Fruit fly (Drosophila melanogaster): ENCODE results near the gene Task6.

Gene Task6

DNA sequence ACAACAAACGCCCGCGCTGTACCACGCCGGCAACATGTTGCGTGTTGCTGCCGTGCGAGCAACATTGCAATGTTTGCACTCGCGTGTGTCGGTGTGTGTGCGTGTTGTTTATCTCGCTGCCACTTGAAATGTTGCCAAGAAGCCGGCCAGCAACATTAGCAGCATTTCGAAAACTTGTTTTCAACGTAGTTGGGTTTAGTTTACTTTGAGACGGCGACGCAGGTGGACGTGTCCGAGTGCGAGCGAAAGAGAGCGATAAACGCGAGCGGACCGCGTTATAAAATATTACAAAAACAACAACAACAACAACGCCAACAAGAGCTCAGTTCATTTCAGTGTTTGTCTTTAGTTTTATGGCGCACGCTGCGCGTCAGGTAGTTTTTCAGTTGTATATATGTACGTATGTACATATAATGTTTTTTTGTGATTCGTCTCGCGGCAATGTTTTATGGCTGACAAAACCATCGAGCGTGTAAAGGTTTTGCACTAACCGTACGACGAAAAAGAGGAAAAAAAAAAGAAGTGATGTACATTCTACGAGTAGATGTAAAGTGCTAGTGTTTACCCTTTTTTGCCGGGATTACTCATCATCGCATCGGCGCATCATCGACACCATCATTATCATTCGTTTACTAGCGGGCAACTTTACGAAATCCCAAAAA is 40.8 kb upstream of the Task6 start, which contains the start of gene kmr (continued):
- TF ChIP-seq lov (optimal IDR thresholded peaks at IDR 0.05) = no peak
- TF ChIP-seq lov (GFP tag; IDR thresholded peaks at IDR 0.05) = peak; percentile 57; the same call in 1 of the 3 replicates
- TF ChIP-seq CG8944 (GFP tag; optimal IDR thresholded peaks at IDR 0.05) = no peak
- TF ChIP-seq Xbp1 (GFP tag; optimal IDR thresholded peaks at IDR 0.05) = no peak
- TF ChIP-seq trem (tag; optimal IDR thresholded peaks at IDR 0.05) = peak; percentile 21
- no peak for TF ChIP-seq CG7928 (GFP tag; optimal IDR thresholded peaks at IDR 0.05)
- TF ChIP-seq ham (GFP tag; IDR thresholded peaks at IDR 0.05) = no peak
- no peak for TF ChIP-seq CG16815 (GFP tag; optimal IDR thresholded peaks at IDR 0.05)
- TF ChIP-seq Sry-β (GFP tag; optimal IDR thresholded peaks at IDR 0.05) = no peak
- TF ChIP-seq CG10366 (GFP tag; IDR thresholded peaks at IDR 0.05) = no peak
- no peak for TF ChIP-seq gcm (GFP tag; optimal IDR thresholded peaks at IDR 0.05)
- no peak for TF ChIP-seq btn (GFP tag; optimal IDR thresholded peaks at IDR 0.05)
- no peak for TF ChIP-seq CG13123 (GFP tag; optimal IDR thresholded peaks at IDR 0.05)
- peak; percentile 47 for TF ChIP-seq HmgZ (tag; optimal IDR thresholded peaks at IDR 0.05)
- TF ChIP-seq chinmo (GFP tag; IDR thresholded peaks at IDR 0.05; ENCODE audit: partially characterized antibody) = peak; percentile 98
- no peak for TF ChIP-seq CG8388 (GFP tag; optimal IDR thresholded peaks at IDR 0.05)
- no peak for TF ChIP-seq ewg (GFP tag; optimal IDR thresholded peaks at IDR 0.05)
- TF ChIP-seq sens-2 (GFP tag; IDR thresholded peaks at IDR 0.05) = no peak
- TF ChIP-seq ftz-f1 (GFP tag; optimal IDR thresholded peaks at IDR 0.05) = peak; percentile 29
- TF ChIP-seq Fer2 (tag; optimal IDR thresholded peaks at IDR 0.05) = no peak
- peak; percentile 24 for TF ChIP-seq run (tag; optimal IDR thresholded peaks at IDR 0.05)
- no peak for TF ChIP-seq Neu2 (GFP tag; optimal IDR thresholded peaks at IDR 0.05; ENCODE audit: borderline replicate concordance)
- TF ChIP-seq rib (GFP tag; IDR thresholded peaks at IDR 0.05) = no peak
- peak; percentile 33; the same call in 2 of the 3 replicates for TF ChIP-seq CG11695 (GFP tag; IDR thresholded peaks at IDR 0.05)
- TF ChIP-seq insv (GFP tag; optimal IDR thresholded peaks at IDR 0.05) = no peak
- TF ChIP-seq HHEX (GFP tag; optimal IDR thresholded peaks at IDR 0.05) = peak; percentile 62
- no peak for TF ChIP-seq slp2 (GFP tag; optimal IDR thresholded peaks at IDR 0.05)
- peak; percentile 39 for TF ChIP-seq dmrt99B (tag; optimal IDR thresholded peaks at IDR 0.05)
- TF ChIP-seq Optix (GFP tag; IDR thresholded peaks at IDR 0.05) = no peak
- TF ChIP-seq CrebB (tag; optimal IDR thresholded peaks at IDR 0.05) = peak; percentile 62
- no peak for TF ChIP-seq fu2 (GFP tag; optimal IDR thresholded peaks at IDR 0.05)
- no peak for TF ChIP-seq HLH54F (GFP tag; optimal IDR thresholded peaks at IDR 0.05)
- no peak for TF ChIP-seq CG16779 (GFP tag; IDR thresholded peaks at IDR 0.05)
- TF ChIP-seq CG1832 (GFP tag; optimal IDR thresholded peaks at IDR 0.05) = no peak
- TF ChIP-seq Dll (GFP tag; IDR thresholded peaks at IDR 0.05; ENCODE audit: partially characterized antibody) = 0 out of 4 replicates have a peak, but pooled peaks have one; percentile 16
- no peak for TF ChIP-seq toy (GFP tag; IDR thresholded peaks at IDR 0.05)
- TF ChIP-seq bowl (GFP tag; IDR thresholded peaks at IDR 0.05) = peak; percentile 55; the same call in 1 of the 2 replicates
- TF ChIP-seq da (GFP tag; optimal IDR thresholded peaks at IDR 0.05) = no peak
- peak; percentile 38 for TF ChIP-seq NC2β (GFP tag; optimal IDR thresholded peaks at IDR 0.05)
- peak; percentile 33 for TF ChIP-seq NfI (GFP tag; optimal IDR thresholded peaks at IDR 0.05)
- TF ChIP-seq stc (GFP tag; IDR thresholded peaks at IDR 0.05) = peak; percentile 60; the same call in 1 of the 2 replicates
- TF ChIP-seq CG15073 (GFP tag; optimal IDR thresholded peaks at IDR 0.05) = no peak
- no peak for TF ChIP-seq CG3847 (GFP tag; IDR thresholded peaks at IDR 0.05)
- no peak for TF ChIP-seq CG11456 (GFP tag; IDR thresholded peaks at IDR 0.05)
- TF ChIP-seq Antp (GFP tag; optimal IDR thresholded peaks at IDR 0.05) = peak; percentile 23
- TF ChIP-seq CG12299 (tag; optimal IDR thresholded peaks at IDR 0.05) = peak; percentile 56
- peak; percentile 58 for TF ChIP-seq NK7.1 (GFP tag; optimal IDR thresholded peaks at IDR 0.05)
- TF ChIP-seq CG7271 (tag; optimal IDR thresholded peaks at IDR 0.05) = peak; percentile 19
- TF ChIP-seq Dbx (GFP tag; IDR thresholded peaks at IDR 0.05) = peak; percentile 75
- TF ChIP-seq slbo (GFP tag; IDR thresholded peaks at IDR 0.05) = no peak
- TF ChIP-seq aop (GFP tag; IDR thresholded peaks at IDR 0.05) = no peak
